Fruit fly (Drosophila melanogaster) S2 (cell line): ENCODE measurements around the gene CG18563.

Source experiments
- CG8478 ChIP-seq: fragments of >200 bp; optimal IDR thresholded peaks from 2 replicates; lab custom pipeline; 2018
- CTCF ChIP-seq, 2 experiments: fragments of >200 bp; optimal IDR thresholded peaks; 2 replicates each; lab custom pipeline; 2018

The CG18563 gene

DNA sequence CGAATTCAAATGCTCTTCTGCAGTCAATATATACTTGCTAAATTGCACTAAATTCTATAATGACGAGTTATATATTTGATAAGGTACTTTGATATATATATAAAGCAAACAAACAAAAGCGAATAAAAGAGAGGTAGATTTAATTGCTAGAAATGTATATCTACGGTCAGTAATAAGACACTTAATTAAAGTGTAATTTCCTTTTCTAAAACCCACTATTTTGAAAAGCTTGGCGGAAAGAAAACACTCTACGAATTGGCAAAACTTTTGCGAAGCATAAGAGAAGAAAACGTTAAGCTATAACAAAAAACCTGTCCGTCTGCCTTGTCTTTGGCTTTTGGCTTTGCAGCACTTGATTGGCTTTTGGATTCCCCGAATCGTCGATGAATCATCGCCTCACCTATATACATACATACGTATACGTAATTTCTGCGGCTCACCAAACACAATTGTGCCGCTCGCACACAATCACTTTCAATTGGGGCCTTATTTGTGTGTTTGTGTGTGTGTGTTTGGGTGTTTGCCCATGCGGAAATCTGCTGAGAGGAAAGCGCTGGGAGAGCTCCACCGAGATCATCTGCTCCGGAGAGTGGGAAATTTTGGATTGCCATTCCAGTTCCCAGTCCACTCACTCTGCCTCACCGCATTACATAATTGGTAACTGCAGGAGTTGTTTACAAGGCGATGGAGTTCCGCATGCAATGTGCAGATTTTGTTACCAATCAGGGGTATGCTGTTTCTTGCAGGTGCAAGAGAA lies 27.1 kb downstream of the CG18563 start:
- TF ChIP-seq CTCF (optimal IDR thresholded peaks at IDR 0.05; lab: Kevin White, UChicago): no peak
- no peak for TF ChIP-seq CG8478 (lab: Kevin White, UChicago)

DNA sequence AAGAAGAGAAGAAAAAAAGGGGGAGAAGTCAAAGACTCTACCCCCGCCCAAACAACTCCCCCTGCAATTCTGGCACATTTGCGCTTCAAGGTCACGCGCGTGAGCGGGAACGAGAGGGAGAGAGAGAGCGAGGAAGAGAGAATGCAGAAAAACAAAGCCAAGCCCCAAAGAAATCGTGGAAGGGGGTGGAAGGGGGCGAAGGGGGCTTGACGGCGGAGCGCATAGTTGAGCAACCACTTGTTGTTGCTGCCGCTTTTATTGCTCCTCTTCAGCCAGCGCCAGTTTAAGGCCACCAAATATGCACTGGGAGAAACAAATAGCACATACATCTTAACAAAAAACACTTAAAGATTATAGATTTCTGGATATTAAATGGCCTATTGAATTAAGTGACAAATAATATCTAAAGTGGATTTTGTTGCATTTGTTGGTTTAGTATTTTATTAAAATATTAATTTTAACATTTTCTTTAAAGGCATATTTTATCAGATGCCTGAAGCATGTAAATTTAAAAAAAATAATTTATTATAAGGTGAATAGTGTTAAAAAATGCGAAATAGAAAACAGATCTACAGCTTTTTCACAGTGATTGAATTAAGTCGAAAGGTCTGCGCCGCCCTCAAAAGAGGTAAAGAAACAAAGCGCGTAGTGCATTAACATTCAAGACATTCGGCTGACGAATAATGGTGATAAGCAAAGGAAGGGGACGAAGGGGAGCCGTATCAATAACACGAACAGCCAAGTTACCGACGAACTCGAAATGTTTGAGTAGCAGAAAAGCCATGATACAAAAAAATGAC lies 27.9 kb downstream of the CG18563 start:
- TF ChIP-seq CG8478 (lab: Kevin White, UChicago) (no peak), CTCF (optimal IDR thresholded peaks at IDR 0.05; lab: Kevin White, UChicago) (no peak)

DNA sequence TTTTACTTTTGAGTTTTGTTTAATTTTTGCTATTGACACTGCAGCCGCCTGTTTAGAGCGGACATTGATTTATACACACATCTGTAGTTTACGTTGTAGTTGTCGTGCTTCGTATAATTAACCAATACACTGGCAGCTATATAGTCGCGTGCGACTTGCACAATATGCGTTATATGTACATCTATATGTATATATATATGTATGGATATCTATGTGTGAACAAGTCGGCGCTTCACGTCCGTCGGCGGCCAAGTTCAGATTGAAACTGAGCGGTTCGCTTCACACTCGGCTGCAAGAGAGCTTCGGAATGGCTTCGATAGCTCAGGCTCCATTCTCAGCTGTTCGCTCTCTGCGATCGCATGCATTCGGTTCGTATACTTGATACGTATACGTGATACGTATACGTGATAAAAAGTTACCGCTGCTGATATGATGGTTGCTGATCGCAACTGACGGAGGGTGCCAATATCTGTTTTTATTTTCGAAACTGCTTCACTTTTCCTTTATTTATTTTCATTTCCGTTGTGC lies 29.9 kb downstream of the CG18563 start:
- no peak for TF ChIP-seq CTCF (optimal IDR thresholded peaks at IDR 0.05; lab: Kevin White, UChicago)
- no peak for TF ChIP-seq CG8478 (lab: Kevin White, UChicago)

DNA sequence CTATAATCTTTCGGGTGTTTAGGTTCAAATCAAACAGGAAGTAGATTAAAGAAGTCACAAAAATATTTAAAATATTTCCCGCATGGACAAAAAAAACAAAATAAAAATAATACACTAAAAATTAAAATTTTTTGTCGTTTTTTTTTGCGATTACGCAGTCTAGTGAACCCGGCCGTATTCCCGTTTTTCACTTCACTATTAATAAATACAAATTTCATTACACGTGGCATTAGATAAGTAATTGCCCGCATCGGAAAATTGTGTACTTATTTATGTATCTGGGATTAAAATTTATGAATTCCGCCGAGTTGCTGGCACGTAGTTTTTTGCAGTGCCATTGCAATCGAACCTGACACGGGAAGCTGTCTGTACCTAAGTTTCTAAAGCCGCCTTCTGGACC lies 30.7 kb downstream of the CG18563 start:
- no peak for TF ChIP-seq CTCF (optimal IDR thresholded peaks at IDR 0.05; lab: Kevin White, UChicago)
- no peak for TF ChIP-seq CG8478 (lab: Kevin White, UChicago)

DNA sequence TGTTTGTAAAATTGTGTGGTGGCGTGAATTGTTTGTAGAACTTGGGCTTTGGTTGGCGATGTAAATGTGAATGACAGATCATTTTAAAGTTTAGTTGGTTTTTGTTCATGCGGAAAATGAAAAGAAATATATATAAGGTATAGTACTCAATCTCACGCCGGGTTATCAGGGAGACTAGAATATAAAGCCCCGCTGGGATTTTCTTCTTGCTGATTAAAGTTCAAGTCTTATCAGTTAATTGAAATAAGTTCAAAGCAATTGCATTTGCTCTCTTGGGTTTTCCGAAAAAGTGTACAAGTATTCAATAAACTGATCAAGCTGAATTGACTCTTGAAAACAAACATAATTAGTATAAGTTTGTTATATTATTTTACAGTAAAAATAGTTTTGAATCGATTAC lies 32.4 kb downstream of the CG18563 start:
- TF ChIP-seq CTCF (optimal IDR thresholded peaks at IDR 0.05; lab: Kevin White, UChicago) (no peak), CG8478 (lab: Kevin White, UChicago) (no peak)

DNA sequence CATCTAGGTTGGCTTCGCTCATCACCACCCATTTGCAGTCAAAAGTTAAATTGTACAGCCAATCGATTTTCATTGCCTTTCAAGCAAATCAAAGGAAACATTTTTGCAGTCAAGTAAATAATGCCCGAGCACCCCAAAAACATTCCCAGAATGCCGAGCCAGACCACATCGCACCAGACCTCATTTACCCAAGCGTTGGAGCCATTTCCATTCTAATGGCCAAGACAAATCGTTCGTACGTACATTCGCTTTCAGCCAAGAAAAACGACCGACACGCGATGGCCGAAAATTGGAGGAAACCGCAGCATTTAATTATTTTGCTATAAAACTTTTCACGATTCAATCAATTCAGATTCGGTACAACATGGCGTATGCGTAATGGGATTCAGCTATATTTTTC lies 32.8 kb downstream of the CG18563 start:
- TF ChIP-seq CG8478 (lab: Kevin White, UChicago): no peak
- TF ChIP-seq CTCF (optimal IDR thresholded peaks at IDR 0.05; lab: Kevin White, UChicago): no peak

DNA sequence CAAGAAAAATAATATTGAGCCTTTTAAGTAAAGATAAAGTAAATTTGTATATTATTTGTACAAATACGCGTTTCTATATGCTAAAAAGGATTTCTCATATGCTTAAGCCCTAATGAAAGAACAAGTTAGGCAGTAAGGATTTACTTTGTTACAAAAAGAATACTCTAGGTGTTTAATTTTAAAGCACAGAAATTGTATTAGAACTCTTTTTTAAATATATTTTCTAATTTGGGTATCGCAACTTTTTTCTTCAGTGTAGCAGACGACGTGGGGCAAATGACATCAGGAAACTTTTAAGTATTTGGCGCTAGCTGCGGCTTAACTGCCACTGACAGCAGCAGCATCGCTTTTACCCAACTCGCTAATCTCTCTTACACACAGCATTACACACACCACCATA lies 35.8 kb downstream of the CG18563 start:
- TF ChIP-seq CTCF (optimal IDR thresholded peaks at IDR 0.05; lab: Kevin White, UChicago) (no peak), CG8478 (lab: Kevin White, UChicago) (no peak)

DNA sequence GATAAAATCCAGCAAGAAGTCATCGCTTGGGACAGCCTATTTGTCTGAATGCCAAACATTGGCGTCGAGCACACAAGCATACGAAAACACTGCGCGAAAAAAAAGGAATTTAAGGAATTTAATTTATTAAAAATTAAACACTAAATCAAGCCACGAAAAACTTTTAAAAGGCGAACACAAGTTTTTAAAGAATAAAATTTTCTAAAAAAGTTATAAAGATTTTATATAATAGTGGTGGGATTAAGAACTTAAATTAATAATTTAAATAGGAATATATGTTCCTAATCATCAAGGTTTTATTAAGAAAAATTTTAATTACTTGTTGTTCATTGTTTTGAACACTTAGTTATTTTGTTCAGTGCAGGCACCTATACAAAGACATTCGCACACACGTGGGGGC lies 36.5 kb downstream of the CG18563 start:
- TF ChIP-seq CTCF (optimal IDR thresholded peaks at IDR 0.05; lab: Kevin White, UChicago): no peak
- no peak for TF ChIP-seq CG8478 (lab: Kevin White, UChicago)

DNA sequence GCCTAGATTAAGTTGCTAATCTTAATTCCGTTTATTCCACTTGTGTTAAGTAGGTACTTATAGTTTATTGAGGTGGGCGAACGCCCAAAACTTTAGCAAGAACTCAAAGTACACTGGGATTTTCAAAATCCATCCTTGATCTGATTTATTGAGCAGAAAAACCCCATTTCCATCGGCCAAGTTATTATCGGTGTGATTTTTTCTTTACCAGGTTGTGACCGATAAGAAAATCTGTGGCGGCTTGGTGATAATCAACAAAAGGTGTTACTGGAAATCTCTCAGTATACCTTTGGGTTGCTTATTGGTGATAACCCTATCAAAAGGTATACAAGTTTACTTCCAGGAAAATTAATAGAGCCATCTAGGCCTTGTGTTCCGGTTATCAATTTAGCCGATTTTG lies 37.4 kb downstream of the CG18563 start:
- TF ChIP-seq CTCF (optimal IDR thresholded peaks at IDR 0.05; lab: Kevin White, UChicago) (no peak), CG8478 (lab: Kevin White, UChicago) (no peak)

DNA sequence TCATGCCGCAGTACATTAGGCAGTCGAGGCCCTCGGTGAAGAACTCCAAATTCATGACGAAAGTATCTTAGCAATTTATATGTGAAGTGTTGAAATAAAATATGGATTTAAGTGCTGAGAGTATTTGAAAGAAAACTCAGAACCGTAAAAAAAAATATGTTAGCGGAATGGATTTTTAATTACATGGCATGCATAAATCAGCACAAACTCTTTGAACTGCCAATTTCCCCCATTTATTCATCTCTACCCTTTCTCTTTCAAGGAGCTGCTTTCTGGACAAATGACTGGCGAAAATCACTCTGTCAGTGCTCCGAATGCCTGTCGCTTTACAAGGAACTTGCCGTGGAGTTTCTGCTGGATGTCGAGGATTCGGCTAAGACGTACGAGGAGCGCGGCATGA lies 45.3 kb downstream of the CG18563 start, which contains the start of gene Rsph9:
Gene Rsph9, minus strand, starts transcription at position 101 of the 400 bp plus-strand sequence.
- TF ChIP-seq CTCF (optimal IDR thresholded peaks at IDR 0.05; lab: Kevin White, UChicago) (no peak), CG8478 (lab: Kevin White, UChicago) (no peak)

DNA sequence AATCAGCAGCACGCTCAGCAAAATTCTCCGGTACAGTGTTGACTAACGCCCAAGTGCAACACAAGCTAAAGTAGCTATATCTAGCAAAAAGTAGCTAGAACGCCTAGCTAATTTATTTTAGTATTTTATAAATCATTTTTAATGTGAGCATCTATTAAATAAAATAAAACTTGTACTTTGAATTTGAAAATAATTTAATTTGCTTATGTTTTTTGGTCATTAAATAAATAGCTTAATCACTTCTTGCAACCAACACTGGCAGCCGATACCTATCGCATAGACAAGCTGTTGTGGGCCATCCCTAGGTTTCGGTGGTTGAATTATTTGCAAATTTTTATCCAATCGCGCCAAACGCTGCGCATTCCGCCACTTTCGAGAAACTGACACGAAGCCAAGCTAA lies 47.5 kb downstream of the CG18563 start, which contains the start of the genes Polr2J and CG15141:
Gene Polr2J, minus strand, starts transcription at position 49 of the 400 bp plus-strand sequence.
Gene CG15141, plus strand, starts transcription at position 284 of the 400 bp plus-strand sequence.
- TF ChIP-seq CG8478 (lab: Kevin White, UChicago) (no peak), CTCF (optimal IDR thresholded peaks at IDR 0.05; lab: Kevin White, UChicago) (no peak)
